Fruit fly (Drosophila melanogaster): ENCODE measurements around the gene nullo.

DNA sequence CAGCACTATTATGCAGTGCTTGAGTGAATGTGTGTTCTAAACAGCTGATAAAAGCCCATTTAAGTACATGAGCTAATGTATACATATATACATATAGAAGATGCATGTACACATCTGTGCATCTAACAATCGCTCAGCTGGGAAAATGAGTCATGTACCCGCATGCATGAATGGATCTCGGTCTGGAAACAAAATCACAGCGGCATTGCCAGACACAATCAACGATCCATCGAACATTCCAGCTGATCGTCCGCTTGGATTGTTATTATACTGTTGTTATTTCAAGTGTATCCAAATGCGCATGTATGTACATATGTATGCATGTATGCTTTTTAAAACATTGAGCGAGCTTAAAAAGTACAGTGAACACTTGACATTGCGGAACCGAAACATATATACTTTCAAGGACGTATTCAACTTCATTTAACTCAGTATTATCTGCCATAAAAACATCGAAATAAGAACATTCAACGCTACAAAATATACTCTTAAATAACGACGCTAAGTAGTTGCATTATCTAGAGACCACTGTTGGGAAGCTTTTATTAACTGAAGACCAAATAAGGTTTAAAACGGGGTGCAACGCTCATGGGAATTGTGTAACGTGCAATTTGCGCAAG lies 46.1 kb downstream of the nullo start:
- TF ChIP-seq eg (GFP tag; IDR thresholded peaks at IDR 0.05) (peak; percentile 92), CG8632 (GFP tag; optimal IDR thresholded peaks at IDR 0.05) (peak; percentile 78), Sox15 (GFP tag; optimal IDR thresholded peaks at IDR 0.05) (peak; percentile 73), CG3032 (tag; optimal IDR thresholded peaks at IDR 0.05) (peak; percentile 76), fkh (GFP tag; optimal IDR thresholded peaks at IDR 0.05) (peak; percentile 52), CG8319 (GFP tag; optimal IDR thresholded peaks at IDR 0.05) (peak; percentile 69), acj6 (GFP tag; optimal IDR thresholded peaks at IDR 0.05) (peak; percentile 82), spab (GFP tag; optimal IDR thresholded peaks at IDR 0.05) (peak; percentile 31), Eip78C (GFP tag) (peak; percentile 95), OdsH (GFP tag; optimal IDR thresholded peaks at IDR 0.05) (peak; percentile 85), Lpt (GFP tag; optimal IDR thresholded peaks at IDR 0.05) (peak; percentile 57), fd85E (GFP tag; optimal IDR thresholded peaks at IDR 0.05) (peak; percentile 35)
